Fruit fly (Drosophila melanogaster): ENCODE measurements around the gene x16.

Gene x16

DNA sequence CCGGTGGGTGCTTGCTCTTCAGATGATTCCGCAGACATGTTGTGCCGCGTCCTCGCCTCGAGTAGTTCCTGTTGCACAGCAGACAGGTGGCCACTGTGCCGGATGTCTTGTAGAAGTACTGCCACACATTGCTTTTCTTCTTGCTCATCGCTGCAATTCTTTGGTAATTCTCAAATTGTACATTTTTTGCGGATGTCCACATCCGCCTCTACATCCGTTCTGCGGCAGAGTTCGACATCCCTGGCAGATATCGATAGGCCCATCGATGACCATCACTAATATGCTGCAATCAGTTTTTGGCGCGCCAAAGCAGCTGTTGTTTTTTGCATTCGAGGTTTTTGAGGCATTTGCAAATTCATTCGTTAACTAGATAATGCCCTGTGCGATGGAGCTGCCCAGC, 36.7 kb upstream of the x16 start, which contains the start of the genes CG13775 and CG3430 (continued):
- TF ChIP-seq Poxn (GFP tag; IDR thresholded peaks at IDR 0.05) (no peak), lilli (GFP tag; optimal IDR thresholded peaks at IDR 0.05) (no peak), CG14667 (GFP tag; IDR thresholded peaks at IDR 0.05) (no peak), phol (tag; optimal IDR thresholded peaks at IDR 0.05) (peak; percentile 53), Dbx (GFP tag; IDR thresholded peaks at IDR 0.05) (peak; percentile 65; the same call in 1 of the 3 replicates), CG31224 (GFP tag; IDR thresholded peaks at IDR 0.05) (no peak), ac (GFP tag; optimal IDR thresholded peaks at IDR 0.05) (no peak), CG1647 (GFP tag; optimal IDR thresholded peaks at IDR 0.05) (no peak), CG8944 (GFP tag; optimal IDR thresholded peaks at IDR 0.05) (no peak), Side (GFP tag; optimal IDR thresholded peaks at IDR 0.05) (no peak), CG9437 (GFP tag; optimal IDR thresholded peaks at IDR 0.05) (peak; percentile 2), bcd (GFP tag; optimal IDR thresholded peaks at IDR 0.05) (no peak), Nf-YA (GFP tag; IDR thresholded peaks at IDR 0.05) (no peak), en (GFP tag; optimal IDR thresholded peaks at IDR 0.05) (no peak), rib (GFP tag; IDR thresholded peaks at IDR 0.05) (0 out of 2 replicates have a peak, but pooled peaks have one; percentile 12), CG2889 (GFP tag; IDR thresholded peaks at IDR 0.05) (no peak), Ada2b (GFP tag; IDR thresholded peaks at IDR 0.05) (no peak), B-H2 (GFP tag; optimal IDR thresholded peaks at IDR 0.05) (no peak), CG8924 (tag; optimal IDR thresholded peaks at IDR 0.05) (no peak), jumu (GFP tag; optimal IDR thresholded peaks at IDR 0.05) (peak; percentile 8), mirr (GFP tag; optimal IDR thresholded peaks at IDR 0.05) (peak; percentile 28), pzg (GFP tag; optimal IDR thresholded peaks at IDR 0.05) (peak; percentile 78), CG16813 (GFP tag; IDR thresholded peaks at IDR 0.05; ENCODE audit: partially characterized antibody) (peak; percentile 56), ab (GFP tag; optimal IDR thresholded peaks at IDR 0.05) (no peak), ATbp (GFP tag; optimal IDR thresholded peaks at IDR 0.05) (no peak), Blimp-1 (GFP tag; optimal IDR thresholded peaks at IDR 0.05) (no peak), CG17328 (GFP tag; IDR thresholded peaks at IDR 0.05) (peak; percentile 55), CG14014 (GFP tag; IDR thresholded peaks at IDR 0.05) (peak; percentile 33; the same call in 1 of the 2 replicates), lov (optimal IDR thresholded peaks at IDR 0.05) (no peak), lov (GFP tag; IDR thresholded peaks at IDR 0.05) (no peak), NC2α (GFP tag; optimal IDR thresholded peaks at IDR 0.05) (peak; percentile 31), bowl (GFP tag; IDR thresholded peaks at IDR 0.05) (no peak), sens-2 (GFP tag; IDR thresholded peaks at IDR 0.05) (no peak), tap (tag; optimal IDR thresholded peaks at IDR 0.05) (no peak), CG16863 (GFP tag; optimal IDR thresholded peaks at IDR 0.05) (no peak), CG15011 (GFP tag; optimal IDR thresholded peaks at IDR 0.05) (no peak), h (optimal IDR thresholded peaks at IDR 0.05) (no peak), ro (GFP tag; IDR thresholded peaks at IDR 0.05) (no peak), danr (GFP tag; IDR thresholded peaks at IDR 0.05) (no peak), Xbp1 (GFP tag; optimal IDR thresholded peaks at IDR 0.05) (peak; percentile 19), pan (optimal IDR thresholded peaks at IDR 0.05) (no peak), pan (GFP tag; optimal IDR thresholded peaks at IDR 0.05 in 1 of 2, IDR thresholded peaks at IDR 0.05 in 1 of 2) (peak in 1 of 2 experiments; percentile 49), CG17568 (GFP tag; optimal IDR thresholded peaks at IDR 0.05) (no peak), CG10209 (GFP tag; optimal IDR thresholded peaks at IDR 0.05) (peak; percentile 22), CG6254 (GFP tag; optimal IDR thresholded peaks at IDR 0.05) (no peak), Oaz (GFP tag; IDR thresholded peaks at IDR 0.05) (no peak), Oli (tag; optimal IDR thresholded peaks at IDR 0.05) (no peak), CG7745 (tag; optimal IDR thresholded peaks at IDR 0.05) (no peak), az2 (GFP tag; optimal IDR thresholded peaks at IDR 0.05) (no peak), vfl (GFP tag; optimal IDR thresholded peaks at IDR 0.05) (peak; percentile 7), GATAe (GFP tag; conservative IDR thresholded peaks at IDR 0.05) (no peak), gcm2 (GFP tag; optimal IDR thresholded peaks at IDR 0.05) (no peak), CG13775 (GFP tag; optimal IDR thresholded peaks at IDR 0.05) (peak; percentile 100)

All from whole organism, embryonic.